Fruit fly (Drosophila melanogaster): ENCODE measurements around the gene CG9192.

The CG9192 gene

DNA sequence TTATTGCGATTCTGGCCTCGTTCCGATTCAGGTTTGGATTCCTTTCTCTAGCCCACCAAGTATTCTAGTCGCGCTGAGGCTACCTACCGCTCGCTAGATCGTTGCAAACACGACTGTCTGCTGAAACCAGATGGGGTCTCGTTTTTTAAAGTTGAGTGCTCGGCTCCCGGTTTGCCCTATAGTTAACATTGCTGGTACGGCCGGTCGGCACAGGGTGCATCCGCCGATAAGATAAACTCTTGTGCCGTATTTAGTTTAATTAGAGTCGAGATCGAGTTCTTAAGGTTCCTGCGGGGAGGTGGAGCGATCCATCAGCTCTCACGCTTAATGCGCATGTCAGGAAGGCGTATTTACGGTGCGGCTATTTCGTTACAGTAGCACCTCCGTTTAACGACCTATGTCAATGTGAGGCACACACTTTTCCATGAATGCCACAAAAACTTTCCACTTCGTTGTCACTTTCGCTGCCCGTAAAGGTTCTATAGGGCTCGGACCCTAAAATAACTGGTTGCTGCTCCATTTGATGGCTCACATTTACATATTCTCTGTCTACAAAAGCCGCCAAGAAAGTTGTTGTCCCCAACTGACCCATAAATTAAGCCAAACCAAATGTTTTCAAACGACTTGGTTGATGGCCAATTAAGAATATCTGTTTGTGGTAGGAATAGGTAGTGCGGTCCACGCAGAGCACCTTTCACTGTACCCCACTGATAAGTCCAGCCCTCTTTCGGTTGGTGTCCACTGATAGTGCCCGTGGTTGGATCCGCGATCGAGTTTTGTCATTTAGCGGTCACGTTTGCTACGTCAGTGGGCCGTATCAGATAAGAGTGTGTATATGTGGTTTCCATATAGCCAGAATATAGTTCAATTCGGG lies 33.2 kb downstream of the CG9192 start, which contains the start of gene CG9119 (continued):
- TF ChIP-seq CG12219 (GFP tag; optimal IDR thresholded peaks at IDR 0.05) (peak; percentile 58), CG3407 (GFP tag; optimal IDR thresholded peaks at IDR 0.05) (no peak), Sry-β (GFP tag; optimal IDR thresholded peaks at IDR 0.05) (no peak), CG10462 (GFP tag; optimal IDR thresholded peaks at IDR 0.05) (no peak), repo (GFP tag; optimal IDR thresholded peaks at IDR 0.05) (no peak), BEAF-32 (GFP tag; optimal IDR thresholded peaks at IDR 0.05) (no peak), lmd (GFP tag; IDR thresholded peaks at IDR 0.05) (peak; percentile 70), pfk (GFP tag; optimal IDR thresholded peaks at IDR 0.05) (no peak), hb (GFP tag; IDR thresholded peaks at IDR 0.05; ENCODE audit: partially characterized antibody) (no peak), jumu (GFP tag; optimal IDR thresholded peaks at IDR 0.05) (peak; percentile 50), lov (optimal IDR thresholded peaks at IDR 0.05) (no peak), lov (GFP tag; IDR thresholded peaks at IDR 0.05) (no peak), Eip74EF (GFP tag; optimal IDR thresholded peaks at IDR 0.05) (peak in 1 of 2 experiments; percentile 45), bcd (GFP tag; optimal IDR thresholded peaks at IDR 0.05) (peak; percentile 73), tgo (GFP tag; IDR thresholded peaks at IDR 0.05) (peak; percentile 59), CG4730 (GFP tag; IDR thresholded peaks at IDR 0.05) (0 out of 2 replicates have a peak, but pooled peaks have one; percentile 36), org-1 (GFP tag; optimal IDR thresholded peaks at IDR 0.05) (peak; percentile 80), BtbVII (GFP tag; optimal IDR thresholded peaks at IDR 0.05) (peak; percentile 39), CG15269 (tag; optimal IDR thresholded peaks at IDR 0.05) (peak; percentile 75), maf-S (GFP tag; optimal IDR thresholded peaks at IDR 0.05) (no peak), fu2 (GFP tag; optimal IDR thresholded peaks at IDR 0.05) (peak; percentile 64), NC2α (GFP tag; optimal IDR thresholded peaks at IDR 0.05) (peak; percentile 21), oc (tag; optimal IDR thresholded peaks at IDR 0.05) (peak; percentile 40), CG30431 (GFP tag; optimal IDR thresholded peaks at IDR 0.05) (peak; percentile 49), CG15479 (GFP tag; optimal IDR thresholded peaks at IDR 0.05) (no peak), CG10979 (tag; optimal IDR thresholded peaks at IDR 0.05) (peak; percentile 50), Fer1 (GFP tag; optimal IDR thresholded peaks at IDR 0.05) (peak; percentile 76), schlank (tag; optimal IDR thresholded peaks at IDR 0.05) (peak; percentile 60), mam (GFP tag; optimal IDR thresholded peaks at IDR 0.05) (peak; percentile 80), CG13624 (GFP tag; optimal IDR thresholded peaks at IDR 0.05) (peak; percentile 71), sens (GFP tag) (peak; percentile 90), prd (optimal IDR thresholded peaks at IDR 0.05) (no peak), prd (GFP tag; IDR thresholded peaks at IDR 0.05) (peak; percentile 70; the same call in 2 of the 3 replicates), CG11247 (GFP tag; IDR thresholded peaks at IDR 0.05) (0 out of 2 replicates have a peak, but pooled peaks have one; percentile 10), CG10321 (GFP tag; IDR thresholded peaks at IDR 0.05) (no peak), danr (GFP tag; IDR thresholded peaks at IDR 0.05) (0 out of 2 replicates have a peak, but pooled peaks have one; percentile 43), CG10431 (GFP tag; optimal IDR thresholded peaks at IDR 0.05) (peak; percentile 35), CG10366 (GFP tag; IDR thresholded peaks at IDR 0.05) (peak; percentile 44), dmrt11E (tag; optimal IDR thresholded peaks at IDR 0.05) (peak; percentile 16), HLH54F (GFP tag; optimal IDR thresholded peaks at IDR 0.05) (peak; percentile 64), disco-r (GFP tag; optimal IDR thresholded peaks at IDR 0.05) (peak; percentile 10), CG17328 (GFP tag; IDR thresholded peaks at IDR 0.05) (0 out of 2 replicates have a peak, but pooled peaks have one; percentile 24), Hr39 (optimal IDR thresholded peaks at IDR 0.05) (no peak), h (optimal IDR thresholded peaks at IDR 0.05) (no peak), CG6689 (GFP tag; IDR thresholded peaks at IDR 0.05) (peak; percentile 53), CG12942 (GFP tag; optimal IDR thresholded peaks at IDR 0.05) (peak; percentile 39), cato (GFP tag; optimal IDR thresholded peaks at IDR 0.05; ENCODE audit: borderline replicate concordance) (no peak), az2 (GFP tag; optimal IDR thresholded peaks at IDR 0.05) (peak; percentile 42), Atf3 (GFP tag; optimal IDR thresholded peaks at IDR 0.05) (no peak), CG9215 (GFP tag; IDR thresholded peaks at IDR 0.05) (peak; percentile 63), CTCF (GFP tag; optimal IDR thresholded peaks at IDR 0.05) (no peak)

All from whole organism, embryonic.